Fruit fly (Drosophila melanogaster) whole organism, embryonic: ENCODE data around the gene CG10841.
A peak's percentile ranks its signal among the peaks of the same experiment; 100 is the strongest.

Experiments
- Atf-2 ChIP-seq: fragments of 200-800 bp; sonication (Bioruptor generic); optimal IDR thresholded peaks from 2 replicates; lab custom pipeline; 2016; ENCODE audit warnings: missing biosample characterization, missing genetic modification characterization
- CG10366 ChIP-seq: fragments of 200-800 bp; sonication (Bioruptor generic); IDR thresholded peaks from 2 replicates; pipeline ENCODE4 v1.3.6; 2022; ENCODE audit warnings: missing biosample characterization, missing genetic modification characterization
- CG11696 ChIP-seq: fragments of 200-800 bp; sonication (Bioruptor generic); IDR thresholded peaks from 2 replicates; pipeline ENCODE4 v1.3.6; 2022; ENCODE audit warnings: missing biosample characterization, missing genetic modification characterization
- CG12104 ChIP-seq: fragments of 200-800 bp; sonication (Bioruptor generic); optimal IDR thresholded peaks from 3 replicates; lab custom pipeline; 2016; ENCODE audit warnings: missing biosample characterization, missing genetic modification characterization
- CG12659 ChIP-seq: fragments of 200-800 bp; sonication (Bioruptor generic); optimal IDR thresholded peaks from 3 replicates; lab custom pipeline; 2017; ENCODE audit warnings: mild to moderate bottlenecking, missing biosample characterization, missing genetic modification reagents, missing genetic modification characterization
- CG14050 ChIP-seq: fragments of 200-800 bp; sonication (Bioruptor generic); IDR thresholded peaks from 3 replicates; pipeline ENCODE4 v1.3.6; 2022; ENCODE audit warnings: missing biosample characterization, missing genetic modification characterization
- CG14667 ChIP-seq: fragments of 200-800 bp; sonication (Bioruptor generic); IDR thresholded peaks from 2 replicates; pipeline ENCODE4 v1.3.6; 2022; ENCODE audit warnings: missing biosample characterization, missing genetic modification characterization
- CG15479 ChIP-seq: fragments of 200-800 bp; sonication (Bioruptor generic); optimal IDR thresholded peaks from 3 replicates; lab custom pipeline; 2019; ENCODE audit warnings: missing biosample characterization, mild to moderate bottlenecking, missing genetic modification characterization, moderate library complexity
- CG1603 ChIP-seq: fragments of 200-800 bp; sonication (Bioruptor generic); optimal IDR thresholded peaks from 2 replicates; lab custom pipeline; 2019; ENCODE audit warnings: missing biosample characterization, mild to moderate bottlenecking, missing genetic modification characterization, moderate library complexity
- CG18476 ChIP-seq: fragments of 200-800 bp; sonication (Bioruptor generic); optimal IDR thresholded peaks from 2 replicates; lab custom pipeline; 2016; ENCODE audit warnings: missing biosample characterization, mild to moderate bottlenecking, missing genetic modification characterization
- CG2889 ChIP-seq: fragments of 200-800 bp; sonication (Bioruptor generic); IDR thresholded peaks from 3 replicates; pipeline ENCODE4 v1.3.6; 2022; ENCODE audit warnings: missing biosample characterization, missing genetic modification characterization
- CG30020 ChIP-seq: fragments of 200-800 bp; optimal IDR thresholded peaks from 2 replicates; lab custom pipeline; 2019; ENCODE audit warnings: missing biosample characterization, mild to moderate bottlenecking, missing genetic modification characterization, moderate library complexity
- CG30403 ChIP-seq: fragments of 200-800 bp; sonication (Bioruptor generic); optimal IDR thresholded peaks from 3 replicates; lab custom pipeline; 2016; ENCODE audit warnings: missing biosample characterization, missing genetic modification characterization
- CG33213 ChIP-seq: fragments of 200-800 bp; sonication (Bioruptor generic); optimal IDR thresholded peaks from 3 replicates; lab custom pipeline; 2016; ENCODE audit warnings: missing biosample characterization, missing genetic modification characterization
- CG43689 ChIP-seq: fragments of 200-800 bp; sonication (Bioruptor generic); IDR thresholded peaks from 2 replicates; pipeline ENCODE4 v1.3.6; 2022; ENCODE audit warnings: missing biosample characterization, missing genetic modification characterization
- CG4617 ChIP-seq: fragments of 200-800 bp; sonication (Bioruptor generic); optimal IDR thresholded peaks from 3 replicates; lab custom pipeline; 2016; ENCODE audit warnings: missing biosample characterization, missing genetic modification characterization, borderline replicate concordance
- CG7357 ChIP-seq: fragments of 200-800 bp; sonication (Bioruptor generic); IDR thresholded peaks from 3 replicates; pipeline ENCODE4 v1.3.6; 2022; ENCODE audit warnings: missing biosample characterization, missing genetic modification characterization
- CG8765 ChIP-seq: fragments of 200-800 bp; sonication (Bioruptor generic); IDR thresholded peaks from 2 replicates; pipeline ENCODE4 v1.3.6; 2022; ENCODE audit warnings: missing biosample characterization, missing genetic modification characterization
- CG9727 ChIP-seq: fragments of 200-800 bp; sonication (Bioruptor generic); optimal IDR thresholded peaks from 3 replicates; lab custom pipeline; 2017; ENCODE audit warnings: missing biosample characterization, mild to moderate bottlenecking, missing genetic modification characterization
- Dll ChIP-seq: fragments of 200-800 bp; sonication (Bioruptor generic); IDR thresholded peaks from 4 replicates; pipeline ENCODE4 v1.3.6; 2022; ENCODE audit warnings: missing biosample characterization, missing genetic modification characterization; ENCODE audit not compliant: partially characterized antibody
- Ets65A ChIP-seq: fragments of 200-800 bp; sonication (Bioruptor generic); peaks from one replicate; lab custom pipeline; 2016; ENCODE audit warnings: missing biosample characterization, missing genetic modification characterization
- Gug ChIP-seq: fragments of 200-800 bp; sonication (Bioruptor generic); IDR thresholded peaks from 4 replicates; pipeline ENCODE4 v1.3.6; 2022; ENCODE audit warnings: missing biosample characterization, missing genetic modification characterization
- H15 ChIP-seq: fragments of 200-800 bp; sonication (Bioruptor generic); IDR thresholded peaks from 3 replicates; pipeline ENCODE4 v1.3.6; 2022; ENCODE audit warnings: missing biosample characterization, missing genetic modification characterization
- Hr39 ChIP-seq: fragments of >200 bp; optimal IDR thresholded peaks from 2 replicates; lab custom pipeline; 2017
- Jarid2 ChIP-seq: fragments of 200-800 bp; sonication (Bioruptor generic); optimal IDR thresholded peaks from 3 replicates; lab custom pipeline; 2017; ENCODE audit warnings: mild to moderate bottlenecking, missing biosample characterization, missing genetic modification reagents, missing genetic modification characterization
- MESR4 ChIP-seq: fragments of 200-800 bp; sonication (Bioruptor generic); optimal IDR thresholded peaks from 2 replicates; lab custom pipeline; 2018; ENCODE audit warnings: missing biosample characterization, mild to moderate bottlenecking, missing genetic modification characterization, moderate library complexity
- Med ChIP-seq: fragments of 200-800 bp; sonication (Bioruptor generic); peaks from one replicate; lab custom pipeline; 2016; ENCODE audit warnings: missing biosample characterization, missing genetic modification characterization, mild to moderate bottlenecking, inconsistent platforms, moderate library complexity
- Sox100B ChIP-seq: fragments of 200-800 bp; sonication (Bioruptor generic); optimal IDR thresholded peaks from 3 replicates; lab custom pipeline; 2018; ENCODE audit warnings: missing biosample characterization, mild to moderate bottlenecking, missing genetic modification characterization
- Tbp ChIP-seq: fragments of >200 bp; optimal IDR thresholded peaks from 2 replicates; lab custom pipeline; 2018; ENCODE audit warnings: missing biosample characterization, missing genetic modification characterization
- YL-1 ChIP-seq: fragments of 200-800 bp; sonication (Bioruptor generic); optimal IDR thresholded peaks from 3 replicates; lab custom pipeline; 2017; ENCODE audit warnings: missing biosample characterization, mild to moderate bottlenecking, missing genetic modification characterization
- al ChIP-seq: fragments of 200-800 bp; sonication (Bioruptor generic); IDR thresholded peaks from 2 replicates; pipeline ENCODE4 v1.3.6; 2022; ENCODE audit warnings: missing biosample characterization, missing genetic modification characterization
- bbx ChIP-seq: fragments of 200-800 bp; sonication (Bioruptor generic); IDR thresholded peaks from 2 replicates; pipeline ENCODE4 v1.3.6; 2022; ENCODE audit warnings: missing biosample characterization, missing genetic modification characterization; ENCODE audit not compliant: partially characterized antibody
- bsh ChIP-seq, 2 experiments: fragments of 200-800 bp; sonication (Bioruptor generic); optimal IDR thresholded peaks; 2 replicates each; lab custom pipeline; 2017 to 2018; ENCODE audit warnings: mild to moderate bottlenecking in 2 of 2, missing biosample characterization in 2 of 2, missing genetic modification characterization in 2 of 2, moderate library complexity in 1 of 2
- chm ChIP-seq: fragments of 200-800 bp; sonication (Bioruptor generic); IDR thresholded peaks from 2 replicates; pipeline ENCODE4 v1.3.6; 2022; ENCODE audit warnings: missing biosample characterization, missing genetic modification characterization
- ci ChIP-seq: fragments of 200-800 bp; sonication (Bioruptor generic); IDR thresholded peaks from 3 replicates; pipeline ENCODE4 v1.3.6; 2022; ENCODE audit warnings: missing biosample characterization, missing genetic modification characterization
- dmrt11E ChIP-seq: fragments of 200-800 bp; sonication (Bioruptor generic); optimal IDR thresholded peaks from 3 replicates; lab custom pipeline; 2018; ENCODE audit warnings: missing biosample characterization, mild to moderate bottlenecking, missing genetic modification characterization, moderate library complexity
- grau ChIP-seq: fragments of 200-800 bp; optimal IDR thresholded peaks from 3 replicates; lab custom pipeline; 2019; ENCODE audit warnings: missing biosample characterization, mild to moderate bottlenecking, missing genetic modification characterization, moderate library complexity
- klu ChIP-seq: fragments of 200-800 bp; sonication (Bioruptor generic); IDR thresholded peaks from 2 replicates; pipeline ENCODE4 v1.3.6; 2022; ENCODE audit warnings: missing biosample characterization, missing genetic modification characterization
- lilli ChIP-seq: fragments of 200-800 bp; sonication (Bioruptor generic); optimal IDR thresholded peaks from 3 replicates; lab custom pipeline; 2016; ENCODE audit warnings: missing biosample characterization, missing genetic modification characterization
- lola ChIP-seq, 3 experiments: fragments of >200 bp in 2 of 3; fragments of 200-800 bp in 1 of 3; sonication (Bioruptor generic) in 1 of 3; optimal IDR thresholded peaks; 2 replicates each; lab custom pipeline; 2017 to 2019; ENCODE audit warnings: missing biosample characterization in 3 of 3, missing genetic modification characterization in 3 of 3, mild to moderate bottlenecking in 1 of 3, moderate library complexity in 1 of 3
- otp ChIP-seq: fragments of 200-800 bp; sonication (Bioruptor generic); IDR thresholded peaks from 3 replicates; pipeline ENCODE4, ENCODE4 v1.3.6; 2022; ENCODE audit warnings: missing biosample characterization, missing genetic modification characterization
- pan ChIP-seq, 4 experiments: fragments of >200 bp in 3 of 4; fragments of 200-800 bp in 1 of 4; sonication (Bioruptor generic) in 1 of 4; optimal IDR thresholded peaks in 3 of 4; IDR thresholded peaks in 1 of 4; 2 replicates each; pipeline versions ENCODE4 v1.3.6 to Lab custom; 2017 to 2022; ENCODE audit warnings: missing biosample characterization in 2 of 4, missing genetic modification characterization in 2 of 4, mixed read lengths in 1 of 4
- pb ChIP-seq: fragments of 200-800 bp; sonication (Bioruptor generic); optimal IDR thresholded peaks from 3 replicates; lab custom pipeline; 2016; ENCODE audit warnings: missing biosample characterization, missing genetic modification characterization
- sc ChIP-seq, 3 experiments: fragments of >200 bp in 2 of 3; fragments of 200-800 bp in 1 of 3; sonication (Bioruptor generic) in 1 of 3; optimal IDR thresholded peaks; 2 replicates in 2 of 3; 3 replicates in 1 of 3; lab custom pipeline; 2017; ENCODE audit warnings: mild to moderate bottlenecking in 1 of 3, missing biosample characterization in 1 of 3, missing genetic modification characterization in 1 of 3, missing genetic modification reagents in 1 of 3
- seq ChIP-seq: fragments of 200-800 bp; sonication (Bioruptor generic); IDR thresholded peaks from 2 replicates; pipeline ENCODE4 v1.3.6; 2022; ENCODE audit warnings: missing biosample characterization, missing genetic modification characterization
- sr ChIP-seq: fragments of 200-800 bp; sonication (Bioruptor generic); IDR thresholded peaks from 3 replicates; pipeline ENCODE4 v1.3.6; 2022; ENCODE audit warnings: missing biosample characterization, missing genetic modification characterization
- tio ChIP-seq: fragments of 200-800 bp; sonication (Bioruptor generic); optimal IDR thresholded peaks from 2 replicates; lab custom pipeline; 2017; ENCODE audit warnings: missing biosample characterization, missing genetic modification characterization, inconsistent platforms
- tna ChIP-seq: fragments of 200-800 bp; sonication (Bioruptor generic); IDR thresholded peaks from 2 replicates; pipeline ENCODE4 v1.3.6; 2022; ENCODE audit warnings: missing biosample characterization, missing genetic modification characterization; ENCODE audit not compliant: partially characterized antibody
- trem ChIP-seq: fragments of 200-800 bp; optimal IDR thresholded peaks from 3 replicates; lab custom pipeline; 2019; ENCODE audit warnings: missing biosample characterization, mild to moderate bottlenecking, missing genetic modification characterization, moderate library complexity
- wek ChIP-seq: fragments of 200-800 bp; sonication (Bioruptor generic); optimal IDR thresholded peaks from 3 replicates; lab custom pipeline; 2018; ENCODE audit warnings: missing biosample characterization, mild to moderate bottlenecking, missing genetic modification characterization, moderate library complexity

CG10841 gene

DNA sequence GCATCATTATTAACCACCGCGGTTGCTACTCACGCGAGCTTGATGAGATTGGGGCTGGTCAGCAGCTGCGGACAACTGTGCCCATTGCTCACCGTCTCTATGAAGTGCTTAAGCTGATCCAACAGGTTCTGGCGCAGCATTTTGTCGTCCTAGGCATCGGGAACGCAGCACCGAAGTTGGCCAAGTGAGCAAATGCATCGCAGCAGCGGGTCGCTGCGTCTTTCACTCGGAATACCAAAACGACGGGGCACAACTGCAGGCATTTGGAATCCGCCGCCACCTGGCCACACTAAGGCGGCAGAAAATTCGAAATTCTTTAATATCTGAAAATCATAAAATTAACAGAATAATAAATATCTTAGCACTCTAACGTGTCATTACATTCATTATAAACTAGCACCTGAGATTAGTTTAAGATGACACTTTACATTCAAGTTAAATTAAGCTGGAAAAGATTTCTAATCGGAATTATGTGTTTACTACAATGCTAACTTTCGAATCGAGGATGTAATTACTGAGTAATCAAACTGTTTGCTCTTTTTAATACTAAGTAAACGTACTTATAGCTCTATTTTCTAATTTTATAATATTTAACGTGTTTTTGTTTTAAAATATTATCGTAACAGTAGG lies 51.4 kb downstream of the CG10841 start (continued):
- TF ChIP-seq Atf-2 (GFP tag; lab: Kevin White, UChicago): no peak
- no peak for TF ChIP-seq CG12659 (GFP tag; lab: Kevin White, UChicago)
- no peak for TF ChIP-seq CG2889 (GFP tag; lab: Robert Waterston, UW)
- TF ChIP-seq ci (GFP tag; lab: Robert Waterston, UW): peak; percentile 41; the same call in 1 of the 3 replicates
- no peak for TF ChIP-seq CG11696 (GFP tag; lab: Robert Waterston, UW)
- peak in 1 of 2 experiments; percentile 2 for TF ChIP-seq bsh (GFP tag; optimal IDR thresholded peaks at IDR 0.05; lab: Kevin White, UChicago)
- TF ChIP-seq CG4617: peak; percentile 38
- no peak for TF ChIP-seq CG14050 (GFP tag; lab: Robert Waterston, UW)
- 0 out of 2 replicates have a peak, but pooled peaks have one; percentile 31 for TF ChIP-seq tna
- TF ChIP-seq CG30403 (GFP tag; lab: Kevin White, UChicago): no peak
- no peak for TF ChIP-seq tio (GFP tag; lab: Kevin White, UChicago)
- no peak for TF ChIP-seq CG15479
- TF ChIP-seq Sox100B: no peak
- no peak for TF ChIP-seq wek (GFP tag; lab: Kevin White, UChicago)
- peak; percentile 1 for TF ChIP-seq lilli
- TF ChIP-seq grau (tag; lab: Kevin White, UChicago): no peak
- peak; percentile 41 for TF ChIP-seq CG1603 (tag; lab: Kevin White, UChicago)
- no peak for TF ChIP-seq CG10366 (GFP tag; lab: Robert Waterston, UW)
- no peak for TF ChIP-seq dmrt11E (tag; lab: Kevin White, UChicago)
- no peak for TF ChIP-seq sc (optimal IDR thresholded peaks at IDR 0.05; lab: Kevin White, UChicago)
- TF ChIP-seq sc (GFP tag; optimal IDR thresholded peaks at IDR 0.05; lab: Kevin White, UChicago): no peak
- TF ChIP-seq CG18476 (GFP tag; lab: Kevin White, UChicago): no peak
- TF ChIP-seq MESR4: peak; percentile 99
- TF ChIP-seq CG14667 (GFP tag; lab: Robert Waterston, UW): no peak
- peak; percentile 70 for TF ChIP-seq Med
- peak; percentile 12 for TF ChIP-seq Jarid2 (GFP tag; lab: Kevin White, UChicago)
- no peak for TF ChIP-seq otp (GFP tag; lab: Robert Waterston, UW)
- TF ChIP-seq bbx: no peak
- no peak for TF ChIP-seq CG30020 (tag; lab: Kevin White, UChicago)
- no peak for TF ChIP-seq CG43689
- no peak for TF ChIP-seq al
- TF ChIP-seq CG12104 (GFP tag; lab: Kevin White, UChicago): no peak
- TF ChIP-seq CG8765 (GFP tag; lab: Robert Waterston, UW): no peak
- no peak for TF ChIP-seq pan (optimal IDR thresholded peaks at IDR 0.05; lab: Kevin White, UChicago)
- no peak for TF ChIP-seq pan (GFP tag; optimal IDR thresholded peaks at IDR 0.05 in 1 of 2, IDR thresholded peaks at IDR 0.05 in 1 of 2)
- TF ChIP-seq chm (GFP tag; lab: Robert Waterston, UW): no peak; the same call in 1 of the 2 replicates
- TF ChIP-seq Tbp (GFP tag; lab: Kevin White, UChicago): no peak
- no peak for TF ChIP-seq lola (GFP tag; optimal IDR thresholded peaks at IDR 0.05; lab: Kevin White, UChicago)
- TF ChIP-seq Hr39 (lab: Kevin White, UChicago): no peak
- no peak for TF ChIP-seq seq (GFP tag; lab: Robert Waterston, UW)
- TF ChIP-seq Dll (GFP tag; lab: Robert Waterston, UW): no peak
- TF ChIP-seq CG33213: peak; percentile 40
- TF ChIP-seq trem (tag; lab: Kevin White, UChicago): peak; percentile 7
- TF ChIP-seq pb: no peak
- TF ChIP-seq CG7357 (GFP tag; lab: Robert Waterston, UW): no peak
- no peak for TF ChIP-seq H15
- TF ChIP-seq sr (GFP tag; lab: Robert Waterston, UW): no peak
- no peak for TF ChIP-seq CG9727 (GFP tag; lab: Kevin White, UChicago)
- TF ChIP-seq Ets65A (GFP tag; lab: Kevin White, UChicago): peak; percentile 71
- peak; percentile 1 for TF ChIP-seq YL-1
- no peak for TF ChIP-seq klu
- no peak for TF ChIP-seq Gug (GFP tag; lab: Robert Waterston, UW)
